Worm (Caenorhabditis elegans) whole organism, L4/young adult: Measurements from ENCODE around the gene cmtr-1.

Experiments used
- W03F9.2 ChIP-seq: fragments of 150-350 bp; optimal IDR thresholded peaks from 2 replicates; lab custom pipeline; 2014; ENCODE audit warnings: missing biosample characterization, missing genetic modification characterization
- him-1 ChIP-seq: sonication (generic microtip); optimal IDR thresholded peaks from 2 replicates; lab custom pipeline; 2016; ENCODE audit warnings: missing genotype, missing genetic modification reagents, missing genetic modification characterization, missing compliant biosample characterization

- TF ChIP-seq him-1 (no peak), W03F9.2 (no peak)
These were observed 48.8 kb downstream of the cmtr-1 start for ce11 chrII:15074760-15075159.
